Fruit fly (Drosophila melanogaster) whole organism, embryonic: ENCODE measurements around the gene CG18596.

Source experiments
- Ada2b ChIP-seq: fragments of 200-800 bp; sonication (Bioruptor generic); IDR thresholded peaks from 2 replicates; pipeline ENCODE4 v1.3.6; 2022; ENCODE audit warnings: missing biosample characterization, missing genetic modification characterization
- Atf3 ChIP-seq: fragments of 200-800 bp; sonication (Bioruptor generic); optimal IDR thresholded peaks from 3 replicates; lab custom pipeline; 2016; ENCODE audit warnings: missing biosample characterization, missing genetic modification characterization
- B-H2 ChIP-seq: fragments of 200-800 bp; sonication (Bioruptor generic); optimal IDR thresholded peaks from 2 replicates; lab custom pipeline; 2018; ENCODE audit warnings: missing biosample characterization, mild to moderate bottlenecking, missing genetic modification characterization
- BEAF-32 ChIP-seq: fragments of 200-800 bp; sonication (Bioruptor generic); optimal IDR thresholded peaks from 3 replicates; lab custom pipeline; 2017; ENCODE audit warnings: missing biosample characterization, missing genetic modification characterization, mild to moderate bottlenecking, moderate library complexity, missing genetic modification reagents
- CG11456 ChIP-seq: fragments of 200-800 bp; sonication (Bioruptor generic); IDR thresholded peaks from 3 replicates; pipeline ENCODE4 v1.3.6; 2022; ENCODE audit warnings: missing biosample characterization, missing genetic modification characterization
- CG11695 ChIP-seq: fragments of 200-800 bp; sonication (Bioruptor generic); IDR thresholded peaks from 3 replicates; pipeline ENCODE4 v1.3.6; 2022; ENCODE audit warnings: missing biosample characterization, missing genetic modification characterization
- CG12104 ChIP-seq: fragments of 200-800 bp; sonication (Bioruptor generic); optimal IDR thresholded peaks from 3 replicates; lab custom pipeline; 2016; ENCODE audit warnings: missing biosample characterization, missing genetic modification characterization
- CG12659 ChIP-seq: fragments of 200-800 bp; sonication (Bioruptor generic); optimal IDR thresholded peaks from 3 replicates; lab custom pipeline; 2017; ENCODE audit warnings: mild to moderate bottlenecking, missing biosample characterization, missing genetic modification reagents, missing genetic modification characterization
- CG13624 ChIP-seq: fragments of 200-800 bp; sonication (Bioruptor generic); optimal IDR thresholded peaks from 2 replicates; lab custom pipeline; 2016; ENCODE audit warnings: missing biosample characterization, missing genetic modification characterization
- CG14050 ChIP-seq: fragments of 200-800 bp; sonication (Bioruptor generic); IDR thresholded peaks from 3 replicates; pipeline ENCODE4 v1.3.6; 2022; ENCODE audit warnings: missing biosample characterization, missing genetic modification characterization
- CG15073 ChIP-seq: fragments of 200-800 bp; sonication (Bioruptor generic); optimal IDR thresholded peaks from 2 replicates; lab custom pipeline; 2016; ENCODE audit warnings: missing biosample characterization, missing genetic modification characterization
- CG16815 ChIP-seq: fragments of 200-800 bp; sonication (Bioruptor generic); optimal IDR thresholded peaks from 3 replicates; lab custom pipeline; 2017; ENCODE audit warnings: missing biosample characterization, mild to moderate bottlenecking, missing genetic modification characterization
- CG17385 ChIP-seq: fragments of 200-800 bp; sonication (Bioruptor generic); optimal IDR thresholded peaks from 3 replicates; lab custom pipeline; 2018; ENCODE audit warnings: missing biosample characterization, mild to moderate bottlenecking, missing genetic modification characterization
- CG17802 ChIP-seq: fragments of 200-800 bp; sonication (Bioruptor generic); optimal IDR thresholded peaks from 2 replicates; lab custom pipeline; 2018; ENCODE audit warnings: missing biosample characterization, mild to moderate bottlenecking, missing genetic modification characterization, moderate library complexity
- CG18599 ChIP-seq: fragments of 200-800 bp; sonication (Bioruptor generic); optimal IDR thresholded peaks from 3 replicates; lab custom pipeline; 2017; ENCODE audit warnings: missing biosample characterization, missing genetic modification characterization, mild to moderate bottlenecking, moderate library complexity, missing genetic modification reagents
- CG2129 ChIP-seq: fragments of 200-800 bp; sonication (Bioruptor generic); IDR thresholded peaks from 2 replicates; pipeline ENCODE4 v1.3.6; 2022; ENCODE audit warnings: missing biosample characterization, missing genetic modification characterization; ENCODE audit not compliant: partially characterized antibody
- CG2202 ChIP-seq: fragments of 200-800 bp; sonication (Bioruptor generic); optimal IDR thresholded peaks from 2 replicates; lab custom pipeline; 2018; ENCODE audit warnings: missing biosample characterization, mild to moderate bottlenecking, missing genetic modification characterization
- CG34376 ChIP-seq: fragments of 200-800 bp; sonication (Bioruptor generic); optimal IDR thresholded peaks from 2 replicates; lab custom pipeline; 2018; ENCODE audit warnings: missing biosample characterization, mild to moderate bottlenecking, missing genetic modification characterization
- CG4328 ChIP-seq: fragments of 200-800 bp; sonication (Bioruptor generic); optimal IDR thresholded peaks from 3 replicates; lab custom pipeline; 2017; ENCODE audit warnings: missing biosample characterization, missing genetic modification reagents, missing genetic modification characterization
- CG4404 ChIP-seq: fragments of 200-800 bp; sonication (Bioruptor generic); IDR thresholded peaks from 2 replicates; pipeline ENCODE4 v1.3.6; 2022; ENCODE audit warnings: missing biosample characterization, missing genetic modification characterization
- CG4617 ChIP-seq: fragments of 200-800 bp; sonication (Bioruptor generic); optimal IDR thresholded peaks from 3 replicates; lab custom pipeline; 2016; ENCODE audit warnings: missing biosample characterization, missing genetic modification characterization, borderline replicate concordance
- CG5180 ChIP-seq: fragments of 200-800 bp; sonication (Bioruptor generic); optimal IDR thresholded peaks from 3 replicates; lab custom pipeline; 2017; ENCODE audit warnings: missing biosample characterization, missing genetic modification characterization, mild to moderate bottlenecking, moderate library complexity, missing genetic modification reagents
- CG6272 ChIP-seq: fragments of 200-800 bp; sonication (Bioruptor generic); IDR thresholded peaks from 2 replicates; pipeline ENCODE4 v1.3.6; 2022; ENCODE audit warnings: missing biosample characterization, missing genetic modification characterization
- CG8359 ChIP-seq: fragments of 200-800 bp; sonication (Bioruptor generic); optimal IDR thresholded peaks from 2 replicates; lab custom pipeline; 2017; ENCODE audit warnings: missing biosample characterization, mild to moderate bottlenecking, missing genetic modification characterization, borderline replicate concordance
- CG9932 ChIP-seq: fragments of 200-800 bp; sonication (Bioruptor generic); IDR thresholded peaks from 2 replicates; pipeline ENCODE4 v1.3.6; 2022; ENCODE audit warnings: missing biosample characterization, missing genetic modification characterization
- CTCF ChIP-seq: fragments of 200-800 bp; sonication (Bioruptor generic); optimal IDR thresholded peaks from 2 replicates; lab custom pipeline; 2017; ENCODE audit warnings: missing biosample characterization, mild to moderate bottlenecking, missing genetic modification characterization, moderate library complexity
- CoRest ChIP-seq: fragments of 200-800 bp; sonication (Bioruptor generic); optimal IDR thresholded peaks from 3 replicates; lab custom pipeline; 2018; ENCODE audit warnings: missing biosample characterization, mild to moderate bottlenecking, missing genetic modification characterization, moderate library complexity
- D19B ChIP-seq: fragments of 200-800 bp; sonication (Bioruptor generic); optimal IDR thresholded peaks from 2 replicates; lab custom pipeline; 2017; ENCODE audit warnings: missing biosample characterization, mild to moderate bottlenecking, missing genetic modification characterization
- Dp ChIP-seq: fragments of 200-800 bp; sonication (Bioruptor generic); optimal IDR thresholded peaks from 2 replicates; lab custom pipeline; 2018; ENCODE audit warnings: missing biosample characterization, mild to moderate bottlenecking, missing genetic modification characterization, moderate library complexity
- Gsc ChIP-seq: fragments of 200-800 bp; sonication (Bioruptor generic); IDR thresholded peaks from 2 replicates; pipeline ENCODE4 v1.3.6; 2022; ENCODE audit warnings: missing biosample characterization, missing genetic modification characterization
- HmgZ ChIP-seq: fragments of 200-800 bp; sonication (Bioruptor generic); optimal IDR thresholded peaks from 2 replicates; lab custom pipeline; 2018; ENCODE audit warnings: missing biosample characterization, mild to moderate bottlenecking, missing genetic modification characterization
- Hr3 ChIP-seq: fragments of 200-800 bp; sonication (Bioruptor generic); optimal IDR thresholded peaks from 3 replicates; lab custom pipeline; 2016; ENCODE audit warnings: missing biosample characterization, missing genetic modification characterization
- NK7.1 ChIP-seq: fragments of 200-800 bp; sonication (Bioruptor generic); optimal IDR thresholded peaks from 3 replicates; lab custom pipeline; 2016; ENCODE audit warnings: missing biosample characterization, missing genetic modification characterization
- Scr ChIP-seq: fragments of 200-800 bp; sonication (Bioruptor generic); IDR thresholded peaks from 2 replicates; pipeline ENCODE4 v1.3.6; 2022; ENCODE audit warnings: missing biosample characterization, missing genetic modification characterization; ENCODE audit not compliant: partially characterized antibody
- da ChIP-seq: fragments of 200-800 bp; sonication (Bioruptor generic); optimal IDR thresholded peaks from 2 replicates; lab custom pipeline; 2016; ENCODE audit warnings: missing biosample characterization, missing genetic modification characterization
- dmrt99B ChIP-seq: fragments of 200-800 bp; sonication (Bioruptor generic); optimal IDR thresholded peaks from 2 replicates; lab custom pipeline; 2018; ENCODE audit warnings: missing biosample characterization, mild to moderate bottlenecking, missing genetic modification characterization, moderate library complexity
- ham ChIP-seq: fragments of 200-800 bp; sonication (Bioruptor generic); IDR thresholded peaks from 2 replicates; pipeline ENCODE4 v1.3.6; 2022; ENCODE audit warnings: missing biosample characterization, missing genetic modification characterization
- inv ChIP-seq: fragments of 200-800 bp; sonication (Bioruptor generic); IDR thresholded peaks from 2 replicates; pipeline ENCODE4 v1.3.6; 2022; ENCODE audit warnings: missing biosample characterization, missing genetic modification characterization; ENCODE audit not compliant: partially characterized antibody
- nerfin-2 ChIP-seq: fragments of 200-800 bp; sonication (Bioruptor generic); IDR thresholded peaks from 2 replicates; pipeline ENCODE4 v1.3.6; 2022; ENCODE audit warnings: missing biosample characterization, missing genetic modification characterization; ENCODE audit not compliant: partially characterized antibody
- pb ChIP-seq: fragments of 200-800 bp; sonication (Bioruptor generic); optimal IDR thresholded peaks from 3 replicates; lab custom pipeline; 2016; ENCODE audit warnings: missing biosample characterization, missing genetic modification characterization
- pfk ChIP-seq: fragments of 200-800 bp; sonication (Bioruptor generic); optimal IDR thresholded peaks from 2 replicates; lab custom pipeline; 2018; ENCODE audit warnings: missing biosample characterization, mild to moderate bottlenecking, missing genetic modification characterization, moderate library complexity
- rib ChIP-seq: fragments of 200-800 bp; sonication (Bioruptor generic); IDR thresholded peaks from 2 replicates; pipeline ENCODE4 v1.3.6; 2022; ENCODE audit warnings: missing biosample characterization, missing genetic modification characterization
- sd ChIP-seq: fragments of 200-800 bp; sonication (Bioruptor generic); optimal IDR thresholded peaks from 3 replicates; lab custom pipeline; 2018; ENCODE audit warnings: missing biosample characterization, mild to moderate bottlenecking, missing genetic modification characterization, moderate library complexity
- sens ChIP-seq: fragments of 200-800 bp; sonication (Bioruptor generic); peaks from one replicate; lab custom pipeline; 2016; ENCODE audit warnings: missing biosample characterization, missing genetic modification characterization
- sob ChIP-seq: fragments of 200-800 bp; sonication (Bioruptor generic); IDR thresholded peaks from 2 replicates; pipeline ENCODE4 v1.3.6; 2022; ENCODE audit warnings: missing biosample characterization, missing genetic modification characterization
- stc ChIP-seq: fragments of 200-800 bp; sonication (Bioruptor generic); IDR thresholded peaks from 2 replicates; pipeline ENCODE4 v1.3.6; 2022; ENCODE audit warnings: missing biosample characterization, missing genetic modification characterization
- tx ChIP-seq: fragments of 200-800 bp; sonication (Bioruptor generic); optimal IDR thresholded peaks from 2 replicates; lab custom pipeline; 2016; ENCODE audit warnings: missing biosample characterization, missing genetic modification characterization
- unpg ChIP-seq: fragments of 200-800 bp; sonication (Bioruptor generic); optimal IDR thresholded peaks from 3 replicates; lab custom pipeline; 2018; ENCODE audit warnings: missing biosample characterization, mild to moderate bottlenecking, missing genetic modification characterization, moderate library complexity
- vfl ChIP-seq: fragments of 200-800 bp; sonication (Bioruptor generic); optimal IDR thresholded peaks from 2 replicates; lab custom pipeline; 2016; ENCODE audit warnings: missing biosample characterization, missing genetic modification characterization
- vnd ChIP-seq: fragments of 200-800 bp; sonication (Bioruptor generic); IDR thresholded peaks from 3 replicates; pipeline ENCODE4 v1.3.6; 2022; ENCODE audit warnings: missing biosample characterization, missing genetic modification characterization; ENCODE audit not compliant: partially characterized antibody
- wek ChIP-seq: fragments of 200-800 bp; sonication (Bioruptor generic); optimal IDR thresholded peaks from 3 replicates; lab custom pipeline; 2018; ENCODE audit warnings: missing biosample characterization, mild to moderate bottlenecking, missing genetic modification characterization, moderate library complexity
- zen ChIP-seq: fragments of 200-800 bp; sonication (Bioruptor generic); optimal IDR thresholded peaks from 3 replicates; lab custom pipeline; 2018; ENCODE audit warnings: missing biosample characterization, mild to moderate bottlenecking, missing genetic modification characterization, moderate library complexity

The CG18596 gene

DNA sequence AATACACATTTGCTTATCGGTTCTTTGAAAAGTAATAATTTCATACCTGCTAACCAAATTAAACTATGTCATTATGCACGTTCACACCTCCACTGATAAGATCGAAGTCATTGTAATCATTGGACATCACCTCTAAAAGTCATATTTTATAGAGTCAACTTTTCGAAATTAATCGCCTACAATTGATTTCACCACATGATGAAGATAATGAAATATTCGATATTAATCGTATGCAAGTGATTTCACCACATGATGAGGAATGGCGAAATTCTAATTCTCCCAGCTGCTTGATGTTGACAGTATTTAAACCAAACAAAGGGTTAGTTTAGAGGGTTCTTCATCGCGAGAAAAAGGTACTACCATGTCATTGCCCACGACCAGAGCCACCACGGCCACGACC, at the start of gene CG18596:
Gene CG18596 (plus strand): TSS at position 250 of the 400 bp plus-strand sequence.
- TF ChIP-seq CG6272 (GFP tag; lab: Robert Waterston, UW) (no peak), CG12104 (GFP tag; lab: Kevin White, UChicago) (no peak), ham (no peak), tx (no peak), pfk (GFP tag; lab: Kevin White, UChicago) (no peak), Atf3 (GFP tag; lab: Kevin White, UChicago) (no peak), zen (no peak), CG18599 (GFP tag; lab: Kevin White, UChicago) (no peak), dmrt99B (no peak), CTCF (GFP tag; lab: Kevin White, UChicago) (peak; percentile 20), CG4328 (no peak), HmgZ (tag; lab: Kevin White, UChicago) (no peak), CG13624 (GFP tag; lab: Kevin White, UChicago) (no peak), Hr3 (GFP tag; lab: Kevin White, UChicago) (no peak), CG2129 (peak; percentile 95), D19B (GFP tag; lab: Kevin White, UChicago) (no peak), CG15073 (GFP tag; lab: Kevin White, UChicago) (no peak), sens (no peak), sob (GFP tag; lab: Robert Waterston, UW) (no peak), Gsc (GFP tag; lab: Robert Waterston, UW) (no peak), BEAF-32 (GFP tag; lab: Kevin White, UChicago) (peak; percentile 88), nerfin-2 (GFP tag; lab: Robert Waterston, UW) (peak; percentile 91), vnd (GFP tag; lab: Robert Waterston, UW) (peak; percentile 92), CG11456 (no peak), CoRest (tag; lab: Kevin White, UChicago) (peak; percentile 35), sd (tag; lab: Kevin White, UChicago) (no peak), NK7.1 (GFP tag; lab: Kevin White, UChicago) (no peak), CG4404 (no peak), pb (GFP tag; lab: Kevin White, UChicago) (no peak), CG34376 (no peak), stc (GFP tag; lab: Robert Waterston, UW) (no peak), CG16815 (no peak), CG8359 (GFP tag; lab: Kevin White, UChicago) (no peak), unpg (GFP tag; lab: Kevin White, UChicago) (no peak), da (GFP tag; lab: Kevin White, UChicago) (no peak), CG17385 (GFP tag; lab: Kevin White, UChicago) (no peak), B-H2 (no peak), CG2202 (tag; lab: Kevin White, UChicago) (no peak), CG12659 (GFP tag; lab: Kevin White, UChicago) (peak; percentile 33), Dp (GFP tag; lab: Kevin White, UChicago) (peak; percentile 80), CG11695 (GFP tag; lab: Robert Waterston, UW) (no peak), wek (GFP tag; lab: Kevin White, UChicago) (no peak), inv (GFP tag; lab: Robert Waterston, UW) (peak; percentile 88), Ada2b (GFP tag; lab: Robert Waterston, UW) (no peak), CG9932 (GFP tag; lab: Robert Waterston, UW) (no peak), CG5180 (no peak), Scr (peak; percentile 98), CG17802 (tag; lab: Kevin White, UChicago) (no peak), CG4617 (GFP tag; lab: Kevin White, UChicago) (no peak), rib (GFP tag; lab: Robert Waterston, UW) (no peak), CG14050 (GFP tag; lab: Robert Waterston, UW) (no peak), vfl (no peak)
